Fruit fly (Drosophila melanogaster) whole organism, embryonic: Measurements from ENCODE around the gene CG3434.
A peak's percentile ranks its signal among the peaks of the same experiment; 100 is the strongest.

Source experiments
- Antp ChIP-seq: fragments of 200-800 bp; sonication (Bioruptor generic); optimal IDR thresholded peaks from 3 replicates; lab custom pipeline; 2016; ENCODE audit warnings: missing biosample characterization, missing genetic modification characterization
- Asciz ChIP-seq: fragments of 200-800 bp; sonication (Bioruptor generic); optimal IDR thresholded peaks from 2 replicates; lab custom pipeline; 2017; ENCODE audit warnings: missing biosample characterization, mild to moderate bottlenecking, missing genetic modification characterization, missing genetic modification reagents
- CG10979 ChIP-seq: fragments of 200-800 bp; sonication (Bioruptor generic); optimal IDR thresholded peaks from 2 replicates; lab custom pipeline; 2018; ENCODE audit warnings: missing biosample characterization, mild to moderate bottlenecking, missing genetic modification characterization, moderate library complexity
- CG15269 ChIP-seq: fragments of 200-800 bp; sonication (Bioruptor generic); optimal IDR thresholded peaks from 2 replicates; lab custom pipeline; 2018; ENCODE audit warnings: missing biosample characterization, mild to moderate bottlenecking, missing genetic modification characterization, moderate library complexity
- CG1529 ChIP-seq: fragments of 200-800 bp; sonication (Bioruptor generic); optimal IDR thresholded peaks from 3 replicates; lab custom pipeline; 2018; ENCODE audit warnings: missing biosample characterization, missing genetic modification characterization
- CG17359 ChIP-seq: fragments of 200-800 bp; sonication (Bioruptor generic); optimal IDR thresholded peaks from 3 replicates; lab custom pipeline; 2018; ENCODE audit warnings: missing biosample characterization, mild to moderate bottlenecking, missing genetic modification characterization, moderate library complexity
- CG17829 ChIP-seq: fragments of 200-800 bp; optimal IDR thresholded peaks from 2 replicates; lab custom pipeline; 2019; ENCODE audit warnings: missing biosample characterization, mild to moderate bottlenecking, missing genetic modification characterization, moderate library complexity
- CG18011 ChIP-seq: fragments of 200-800 bp; sonication (Bioruptor generic); optimal IDR thresholded peaks from 2 replicates; lab custom pipeline; 2017; ENCODE audit warnings: missing biosample characterization, missing genetic modification characterization, mild to moderate bottlenecking, moderate library complexity, missing genotype
- CG2120 ChIP-seq: fragments of 200-800 bp; sonication (Bioruptor generic); optimal IDR thresholded peaks from 3 replicates; lab custom pipeline; 2016; ENCODE audit warnings: missing biosample characterization, missing genetic modification characterization
- CG3407 ChIP-seq: fragments of 200-800 bp; sonication (Bioruptor generic); optimal IDR thresholded peaks from 2 replicates; lab custom pipeline; 2018; ENCODE audit warnings: missing biosample characterization, mild to moderate bottlenecking, missing genetic modification characterization
- CG34422 ChIP-seq: fragments of 200-800 bp; sonication (Bioruptor generic); IDR thresholded peaks from 3 replicates; pipeline ENCODE4 v1.3.6; 2022; ENCODE audit warnings: missing biosample characterization, missing genetic modification characterization
- CG3847 ChIP-seq: fragments of 200-800 bp; sonication (Bioruptor generic); IDR thresholded peaks from 2 replicates; pipeline ENCODE4 v1.3.6; 2022; ENCODE audit warnings: missing biosample characterization, missing genetic modification characterization
- CG6654 ChIP-seq: fragments of 200-800 bp; sonication (Bioruptor generic); optimal IDR thresholded peaks from 2 replicates; lab custom pipeline; 2017; ENCODE audit warnings: missing biosample characterization, mild to moderate bottlenecking, missing genetic modification characterization
- CG8290 ChIP-seq, 3 experiments: fragments of 200-800 bp; sonication (Bioruptor generic); optimal IDR thresholded peaks; 2 replicates each; lab custom pipeline; 2016 to 2019; ENCODE audit warnings: missing biosample characterization in 3 of 3, missing genetic modification characterization in 3 of 3, mild to moderate bottlenecking in 2 of 3, moderate library complexity in 1 of 3
- Chrac-16 ChIP-seq: fragments of 200-800 bp; sonication (Bioruptor generic); optimal IDR thresholded peaks from 3 replicates; lab custom pipeline; 2016; ENCODE audit warnings: missing biosample characterization, missing genetic modification characterization
- D ChIP-seq, 2 experiments: fragments of 200-800 bp in 1 of 2; fragments of >200 bp in 1 of 2; sonication (Bioruptor generic) in 1 of 2; optimal IDR thresholded peaks; 2 replicates in 1 of 2; 3 replicates in 1 of 2; lab custom pipeline; 2017; ENCODE audit warnings: mild to moderate bottlenecking in 1 of 2, missing biosample characterization in 1 of 2, missing genetic modification characterization in 1 of 2, missing genetic modification reagents in 1 of 2
- Drgx ChIP-seq: fragments of 200-800 bp; sonication (Bioruptor generic); IDR thresholded peaks from 2 replicates; pipeline ENCODE4 v1.3.6; 2022; ENCODE audit warnings: missing biosample characterization, missing genetic modification characterization
- E2f2 ChIP-seq: fragments of 200-800 bp; sonication (Bioruptor generic); IDR thresholded peaks from 2 replicates; pipeline ENCODE4 v1.3.6; 2022; ENCODE audit warnings: missing biosample characterization, missing genetic modification characterization
- Ptx1 ChIP-seq: fragments of 200-800 bp; sonication (Bioruptor generic); IDR thresholded peaks from 2 replicates; pipeline ENCODE4 v1.3.6; 2022; ENCODE audit warnings: missing biosample characterization, missing genetic modification characterization
- Rfx ChIP-seq: fragments of 200-800 bp; sonication (Bioruptor generic); IDR thresholded peaks from 2 replicates; pipeline ENCODE4 v1.3.6; 2022; ENCODE audit warnings: missing biosample characterization, missing genetic modification characterization
- Sry-β ChIP-seq: fragments of 200-800 bp; sonication (Bioruptor generic); optimal IDR thresholded peaks from 2 replicates; lab custom pipeline; 2018; ENCODE audit warnings: missing biosample characterization, mild to moderate bottlenecking, missing genetic modification characterization, moderate library complexity
- Ssrp ChIP-seq: fragments of 200-800 bp; sonication (Bioruptor generic); optimal IDR thresholded peaks from 2 replicates; lab custom pipeline; 2018; ENCODE audit warnings: missing biosample characterization, mild to moderate bottlenecking, missing genetic modification characterization, moderate library complexity
- az2 ChIP-seq: fragments of 200-800 bp; sonication (Bioruptor generic); optimal IDR thresholded peaks from 3 replicates; lab custom pipeline; 2016; ENCODE audit warnings: missing biosample characterization, missing genetic modification characterization
- eve ChIP-seq, 2 experiments: fragments of >200 bp; optimal IDR thresholded peaks; 2 replicates each; lab custom pipeline; 2017; ENCODE audit warnings: missing biosample characterization in 2 of 2, missing genetic modification characterization in 2 of 2
- ftz-f1 ChIP-seq: fragments of 200-800 bp; sonication (Bioruptor generic); optimal IDR thresholded peaks from 2 replicates; lab custom pipeline; 2016; ENCODE audit warnings: missing biosample characterization, missing genetic modification characterization
- gsb-n ChIP-seq: fragments of 200-800 bp; sonication (Bioruptor generic); optimal IDR thresholded peaks from 3 replicates; lab custom pipeline; 2018; ENCODE audit warnings: missing biosample characterization, mild to moderate bottlenecking, missing genetic modification characterization
- gt ChIP-seq: fragments of 200-800 bp; sonication (Bioruptor generic); IDR thresholded peaks from 2 replicates; pipeline ENCODE4 v1.3.6; 2022; ENCODE audit warnings: missing biosample characterization, missing genetic modification characterization
- phol ChIP-seq: fragments of 200-800 bp; sonication (Bioruptor generic); optimal IDR thresholded peaks from 3 replicates; lab custom pipeline; 2018; ENCODE audit warnings: missing biosample characterization, mild to moderate bottlenecking, missing genetic modification characterization, moderate library complexity
- prd ChIP-seq, 3 experiments: fragments of >200 bp in 2 of 3; fragments of 200-800 bp in 1 of 3; sonication (Bioruptor generic) in 1 of 3; optimal IDR thresholded peaks in 2 of 3; IDR thresholded peaks in 1 of 3; 2 replicates in 2 of 3; 3 replicates in 1 of 3; pipeline versions ENCODE4 v1.3.6 to Lab custom; 2017 to 2022; ENCODE audit warnings: missing biosample characterization in 1 of 3, missing genetic modification characterization in 1 of 3
- sc ChIP-seq, 3 experiments: fragments of >200 bp in 2 of 3; fragments of 200-800 bp in 1 of 3; sonication (Bioruptor generic) in 1 of 3; optimal IDR thresholded peaks; 2 replicates in 2 of 3; 3 replicates in 1 of 3; lab custom pipeline; 2017; ENCODE audit warnings: mild to moderate bottlenecking in 1 of 3, missing biosample characterization in 1 of 3, missing genetic modification characterization in 1 of 3, missing genetic modification reagents in 1 of 3
- sens ChIP-seq: fragments of 200-800 bp; sonication (Bioruptor generic); peaks from one replicate; lab custom pipeline; 2016; ENCODE audit warnings: missing biosample characterization, missing genetic modification characterization
- sisA ChIP-seq: fragments of 200-800 bp; sonication (Bioruptor generic); IDR thresholded peaks from 2 replicates; pipeline ENCODE4 v1.3.6; 2022; ENCODE audit warnings: missing biosample characterization, missing genetic modification characterization
- slbo ChIP-seq: fragments of 200-800 bp; sonication (Bioruptor generic); IDR thresholded peaks from 2 replicates; pipeline ENCODE4 v1.3.6; 2022; ENCODE audit warnings: missing biosample characterization, missing genetic modification characterization
- ssp ChIP-seq: fragments of 200-800 bp; sonication (Bioruptor generic); IDR thresholded peaks from 2 replicates; pipeline ENCODE4 v1.3.6; 2022; ENCODE audit warnings: missing biosample characterization, missing genetic modification characterization
- tgo ChIP-seq: fragments of 200-800 bp; sonication (Bioruptor generic); IDR thresholded peaks from 3 replicates; pipeline ENCODE4 v1.3.6; 2022; ENCODE audit warnings: missing biosample characterization, missing genetic modification characterization
- tna ChIP-seq: fragments of 200-800 bp; sonication (Bioruptor generic); IDR thresholded peaks from 2 replicates; pipeline ENCODE4 v1.3.6; 2022; ENCODE audit warnings: missing biosample characterization, missing genetic modification characterization; ENCODE audit not compliant: partially characterized antibody
- ttk ChIP-seq: fragments of 200-800 bp; sonication (Bioruptor generic); IDR thresholded peaks from 2 replicates; pipeline ENCODE4 v2.1.2; 2022; ENCODE audit warnings: missing biosample characterization, missing genetic modification characterization
- vvl ChIP-seq: fragments of 200-800 bp; sonication (Bioruptor generic); IDR thresholded peaks from 2 replicates; pipeline ENCODE4 v1.3.6; 2022; ENCODE audit warnings: missing biosample characterization, missing genetic modification characterization

Gene CG3434

DNA sequence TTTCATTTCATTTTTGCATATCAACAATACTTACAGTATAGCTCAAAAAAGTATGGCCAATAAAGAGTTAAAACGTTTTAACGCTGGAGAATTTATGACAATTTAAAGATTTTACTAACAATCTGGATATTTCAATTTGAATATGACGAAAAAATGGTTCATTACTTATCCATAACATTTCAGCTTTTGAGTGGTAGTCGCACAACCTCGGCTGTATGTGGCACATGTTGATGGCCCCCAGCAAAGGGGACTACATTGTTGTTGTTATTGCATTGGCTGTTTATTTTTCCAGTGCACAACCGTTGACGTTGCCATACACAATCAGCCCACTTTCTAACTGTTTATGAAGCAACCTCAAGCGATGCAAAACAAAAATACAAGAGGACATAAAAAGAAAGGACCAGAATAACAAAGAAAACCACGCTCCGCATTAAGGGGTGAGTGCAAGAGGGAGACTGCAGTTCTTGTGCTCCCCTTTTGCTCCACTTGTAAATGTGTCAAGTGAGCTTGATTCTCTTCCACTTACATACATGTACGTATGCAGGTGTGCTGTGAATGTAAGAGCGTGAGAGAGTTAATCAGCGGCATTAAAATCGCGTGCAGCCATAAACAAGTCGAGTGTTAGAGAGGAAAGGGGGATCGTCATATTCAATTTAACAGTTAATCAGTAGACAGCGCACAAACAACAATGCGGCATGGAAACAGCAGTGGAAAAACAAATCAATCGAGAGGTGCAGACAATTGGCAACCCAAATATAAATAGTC is 40.4 kb downstream of the CG3434 start (continued):
- TF ChIP-seq Rfx (peak; percentile 51; the same call in 1 of the 2 replicates), slbo (GFP tag; lab: Robert Waterston, UW) (peak; percentile 38), Ptx1 (GFP tag; lab: Robert Waterston, UW) (peak; percentile 65), CG17829 (tag; lab: Kevin White, UChicago) (peak; percentile 2), CG17359 (tag; lab: Kevin White, UChicago) (peak; percentile 66), sc (optimal IDR thresholded peaks at IDR 0.05; lab: Kevin White, UChicago) (no peak), sc (GFP tag; optimal IDR thresholded peaks at IDR 0.05; lab: Kevin White, UChicago) (peak; percentile 10), vvl (GFP tag; lab: Robert Waterston, UW) (peak; percentile 65), Antp (GFP tag; lab: Kevin White, UChicago) (no peak), D (optimal IDR thresholded peaks at IDR 0.05; lab: Kevin White, UChicago) (no peak), D (GFP tag; optimal IDR thresholded peaks at IDR 0.05; lab: Kevin White, UChicago) (peak; percentile 3), CG18011 (no peak), phol (tag; lab: Kevin White, UChicago) (peak; percentile 41), Sry-β (GFP tag; lab: Kevin White, UChicago) (no peak), tna (GFP tag; lab: Robert Waterston, UW) (no peak), CG15269 (tag; lab: Kevin White, UChicago) (peak; percentile 66), CG6654 (GFP tag; lab: Kevin White, UChicago) (no peak), prd (optimal IDR thresholded peaks at IDR 0.05; lab: Kevin White, UChicago) (no peak), prd (GFP tag; IDR thresholded peaks at IDR 0.05; lab: Robert Waterston, UW) (peak; percentile 56; the same call in 2 of the 3 replicates), E2f2 (GFP tag; lab: Robert Waterston, UW) (peak; percentile 39; the same call in 1 of the 2 replicates), CG8290 (GFP tag; optimal IDR thresholded peaks at IDR 0.05; lab: Kevin White, UChicago) (no peak), CG8290 (tag; optimal IDR thresholded peaks at IDR 0.05; lab: Kevin White, UChicago) (peak in 1 of 2 experiments; percentile 43), CG3847 (GFP tag; lab: Robert Waterston, UW) (peak; percentile 12; the same call in 1 of the 2 replicates), sisA (GFP tag; lab: Robert Waterston, UW) (peak; percentile 53; the same call in 1 of the 2 replicates), Ssrp (tag; lab: Kevin White, UChicago) (peak; percentile 34), ftz-f1 (GFP tag; lab: Kevin White, UChicago) (no peak), CG3407 (GFP tag; lab: Kevin White, UChicago) (peak; percentile 14), eve (GFP tag; optimal IDR thresholded peaks at IDR 0.05; lab: Kevin White, UChicago) (peak in 1 of 2 experiments; percentile 74), CG1529 (peak; percentile 2), CG34422 (GFP tag; lab: Robert Waterston, UW) (peak; percentile 27; the same call in 1 of the 3 replicates), gt (GFP tag; lab: Robert Waterston, UW) (no peak), CG2120 (GFP tag; lab: Kevin White, UChicago) (peak; percentile 49), CG10979 (tag; lab: Kevin White, UChicago) (peak; percentile 5), Drgx (GFP tag; lab: Robert Waterston, UW) (peak; percentile 95), az2 (GFP tag; lab: Kevin White, UChicago) (peak; percentile 19), tgo (GFP tag; lab: Robert Waterston, UW) (peak; percentile 40; the same call in 2 of the 3 replicates), gsb-n (peak; percentile 35), ttk (GFP tag; lab: Robert Waterston, UW) (peak; percentile 54), sens (GFP tag; lab: Kevin White, UChicago) (peak; percentile 87), Chrac-16 (peak; percentile 17), Asciz (GFP tag; lab: Kevin White, UChicago) (peak; percentile 52), ssp (GFP tag; lab: Robert Waterston, UW) (0 out of 2 replicates have a peak, but pooled peaks have one; percentile 16)
